Worm (Caenorhabditis elegans): Measurements from ENCODE around the gene sams-3.

The sams-3 gene

DNA sequence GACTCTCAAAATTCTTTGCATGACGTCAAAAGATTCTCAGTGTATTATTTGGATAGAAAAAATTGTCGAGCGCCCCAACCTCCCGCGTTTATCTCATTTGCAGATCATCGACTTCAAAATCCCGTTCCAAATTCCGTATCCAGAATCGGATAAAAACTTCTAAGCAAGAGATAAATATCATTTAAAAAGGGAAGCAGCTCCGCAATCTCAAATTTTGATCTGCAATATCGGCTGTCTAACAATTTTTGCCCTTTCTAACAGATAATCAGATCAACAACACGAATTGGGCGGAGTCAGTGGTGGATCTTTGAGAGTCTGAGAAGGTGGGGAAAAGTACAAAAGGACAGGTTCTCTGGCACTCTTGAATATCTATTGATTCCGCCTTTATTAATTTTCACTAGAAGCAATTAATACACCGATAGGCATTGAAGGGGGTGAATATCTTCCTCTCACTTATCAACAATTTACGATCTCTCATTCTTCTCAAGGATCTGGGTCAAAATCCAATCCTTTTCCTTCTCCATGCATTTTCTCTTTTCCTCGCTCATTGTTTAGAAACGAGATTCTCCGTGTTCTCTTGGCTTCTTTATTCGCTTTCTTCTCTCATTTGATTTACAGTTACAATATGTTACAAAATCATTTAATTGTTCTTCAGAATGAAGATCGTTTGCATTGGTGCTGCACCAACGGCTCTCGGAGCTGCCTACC is 36.9 kb downstream of the sams-3 start, which contains the start of gene glf-1:
TSS of gene glf-1 (plus strand) at position 656 of the 708 bp plus-strand sequence.
- TF ChIP-seq blmp-1 (tag; optimal IDR thresholded peaks at IDR 0.05) (peak; percentile 91), ama-1 (optimal IDR thresholded peaks at IDR 0.05) (no peak)

- TF ChIP-seq alr-1 (tag; optimal IDR thresholded peaks at IDR 0.05; ENCODE audit: borderline replicate concordance): no peak
- TF ChIP-seq blmp-1 (tag; optimal IDR thresholded peaks at IDR 0.05): peak; percentile 55
- no peak for TF ChIP-seq fos-1 (tag; optimal IDR thresholded peaks at IDR 0.05)
- TF ChIP-seq hlh-4 (tag; optimal IDR thresholded peaks at IDR 0.05): no peak
- no peak for TF ChIP-seq aly-2 (tag; optimal IDR thresholded peaks at IDR 0.05)
- TF ChIP-seq F16B12.6 (tag; optimal IDR thresholded peaks at IDR 0.05): no peak
- no peak for TF ChIP-seq ets-5 (GFP tag; IDR thresholded peaks at IDR 0.05)
- no peak for TF ChIP-seq elt-3 (tag; optimal IDR thresholded peaks at IDR 0.05)
- TF ChIP-seq mef-2 (tag; optimal IDR thresholded peaks at IDR 0.05): no peak
- no peak for TF ChIP-seq efl-1 (optimal IDR thresholded peaks at IDR 0.05)
- TF ChIP-seq efl-1 (GFP tag; optimal IDR thresholded peaks at IDR 0.05 in 1 of 2): peak in 1 of 2 experiments; percentile 63
- no peak for TF ChIP-seq unc-98 (GFP tag; IDR thresholded peaks at IDR 0.05)
- no peak for TF ChIP-seq ces-1 (GFP tag; optimal IDR thresholded peaks at IDR 0.05)
- no peak for TF ChIP-seq vab-15 (tag; optimal IDR thresholded peaks at IDR 0.05)
- TF ChIP-seq snu-23 (GFP tag; optimal IDR thresholded peaks at IDR 0.05): no peak
- no peak for TF ChIP-seq jun-1 (tag; optimal IDR thresholded peaks at IDR 0.05)
- TF ChIP-seq dpl-1 (GFP tag; optimal IDR thresholded peaks at IDR 0.05): no peak
Observed at ce11 chrIV:5886605-5887004, 38.1 kb downstream of the sams-3 start.

DNA sequence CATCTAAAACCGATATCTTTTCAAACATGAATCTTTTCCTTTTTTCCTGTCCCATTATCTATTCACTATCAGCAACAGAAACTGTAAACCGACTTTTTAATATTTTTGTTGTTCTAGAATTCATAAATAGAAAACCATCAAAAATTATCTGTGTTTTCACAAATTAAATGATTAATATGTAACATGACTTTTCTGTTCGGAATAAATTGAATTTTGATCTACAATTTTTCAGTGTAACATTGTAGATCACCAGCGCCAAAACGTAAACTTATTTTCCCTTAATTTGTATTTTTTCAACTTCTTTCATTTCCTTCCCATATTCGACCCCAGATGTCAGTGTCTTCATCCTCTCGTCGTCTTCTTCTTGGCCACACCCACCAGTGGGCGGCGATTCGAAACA is 42.8 kb downstream of the sams-3 start, which contains the start of gene H04M03.3:
TSS of gene H04M03.3 (plus strand) at position 301 of the 400 bp plus-strand sequence.
- TF ChIP-seq snpc-4 (tag; optimal IDR thresholded peaks at IDR 0.05): no peak
- TF ChIP-seq egl-13 (tag; optimal IDR thresholded peaks at IDR 0.05): no peak

- no peak for TF ChIP-seq F16B12.6 (tag; optimal IDR thresholded peaks at IDR 0.05)
- no peak for TF ChIP-seq tbx-2 (tag; optimal IDR thresholded peaks at IDR 0.05)
- TF ChIP-seq ceh-8 (GFP tag; optimal IDR thresholded peaks at IDR 0.05): no peak
- no peak for TF ChIP-seq sox-4 (tag; optimal IDR thresholded peaks at IDR 0.05)
- TF ChIP-seq Y116A8C.19 (tag; optimal IDR thresholded peaks at IDR 0.05; ENCODE audit: borderline replicate concordance): no peak
- no peak for TF ChIP-seq unc-30 (tag; optimal IDR thresholded peaks at IDR 0.05)
- TF ChIP-seq nhr-84 (tag; optimal IDR thresholded peaks at IDR 0.05): no peak
- TF ChIP-seq ets-5 (GFP tag; IDR thresholded peaks at IDR 0.05): no peak
Observed at ce11 chrIV:5895190-5895589, 46.7 kb downstream of the sams-3 start, which contains the start of gene nspb-6. Gene nspb-6 (plus strand): TSS chrIV:5895490.

DNA sequence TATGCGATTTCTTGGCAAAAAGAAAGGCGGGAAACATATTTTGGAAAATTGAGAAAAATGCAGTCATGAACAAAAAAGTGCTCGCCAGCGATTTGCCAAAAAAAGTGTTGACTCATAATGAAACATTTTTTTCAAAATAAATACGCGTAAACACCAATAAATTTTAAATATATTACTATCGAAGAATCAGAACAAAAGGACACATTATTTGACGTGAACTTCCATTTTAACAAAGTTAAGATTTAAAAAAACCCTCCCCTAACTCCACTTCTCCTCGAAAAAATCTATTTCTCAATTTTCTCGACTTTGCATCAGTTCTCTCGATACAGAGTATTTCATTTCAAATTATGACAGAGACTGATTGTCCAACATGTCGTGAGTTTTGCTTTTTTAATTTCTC is 47.9 kb downstream of the sams-3 start, which contains the start of gene pck-3:
TSS of gene pck-3 (plus strand) at position 301 of the 400 bp plus-strand sequence.
- TF ChIP-seq fkh-10 (GFP tag; optimal IDR thresholded peaks at IDR 0.05): no peak
- TF ChIP-seq ets-5 (GFP tag; IDR thresholded peaks at IDR 0.05): no peak
- TF ChIP-seq lin-13 (GFP tag; optimal IDR thresholded peaks at IDR 0.05): no peak

Data from whole organism, L1 larva.